Worm (Caenorhabditis elegans) whole organism, L1 larva: ENCODE measurements around the gene rfc-1.

Source experiments
- C04F5.9 ChIP-seq: sonication (generic microtip); optimal IDR thresholded peaks from 2 replicates; lab custom pipeline; 2016; ENCODE audit warnings: missing genetic modification characterization, missing compliant biosample characterization
- C16A3.4 ChIP-seq: fragments of 150-350 bp; optimal IDR thresholded peaks from 2 replicates; lab custom pipeline; 2014; ENCODE audit warnings: missing biosample characterization, missing genetic modification characterization
- C34B4.2 ChIP-seq: sonication (generic microtip); optimal IDR thresholded peaks from 2 replicates; lab custom pipeline; 2017; ENCODE audit warnings: mild to moderate bottlenecking, missing genetic modification characterization, missing compliant biosample characterization
- F16B12.6 ChIP-seq: fragments of 150-350 bp; optimal IDR thresholded peaks from 2 replicates; lab custom pipeline; 2014; ENCODE audit warnings: missing biosample characterization, missing genetic modification characterization
- Y116A8C.19 ChIP-seq: sonication (generic microtip); optimal IDR thresholded peaks from 2 replicates; lab custom pipeline; 2016; ENCODE audit warnings: missing compliant biosample characterization, missing genetic modification characterization, borderline replicate concordance
- alr-1 ChIP-seq: fragments of 200-800 bp; sonication (Bioruptor generic); optimal IDR thresholded peaks from 2 replicates; lab custom pipeline; 2018; ENCODE audit warnings: borderline replicate concordance, mild to moderate bottlenecking, missing genetic modification characterization, missing compliant biosample characterization
- aly-2 ChIP-seq: fragments of 150-350 bp; optimal IDR thresholded peaks from 2 replicates; lab custom pipeline; 2014; ENCODE audit warnings: missing biosample characterization, missing genetic modification characterization
- blmp-1 ChIP-seq: fragments of 150-350 bp; optimal IDR thresholded peaks from 2 replicates; lab custom pipeline; 2014; ENCODE audit warnings: missing biosample characterization, missing genetic modification characterization
- ceh-8 ChIP-seq: fragments of 200-800 bp; sonication (Bioruptor generic); optimal IDR thresholded peaks from 2 replicates; lab custom pipeline; 2018; ENCODE audit warnings: mild to moderate bottlenecking, missing genetic modification characterization, moderate library complexity, missing compliant biosample characterization
- ceh-82 ChIP-seq, 3 experiments: fragments of 150-350 bp in 1 of 3; sonication (generic microtip) in 2 of 3; optimal IDR thresholded peaks; 2 replicates each; lab custom pipeline; 2014 to 2017; ENCODE audit warnings: missing biosample characterization in 3 of 3, missing genetic modification characterization in 3 of 3
- ceh-88 ChIP-seq: fragments of 200-800 bp; sonication (Bioruptor generic); IDR thresholded peaks from 2 replicates; pipeline ENCODE4 v1.3.6; 2022; ENCODE audit warnings: missing genetic modification characterization, missing compliant biosample characterization
- ceh-90 ChIP-seq: sonication (generic microtip); optimal IDR thresholded peaks from 2 replicates; lab custom pipeline; 2016; ENCODE audit warnings: missing genetic modification characterization, missing compliant biosample characterization
- ces-1 ChIP-seq: fragments of 150-350 bp; optimal IDR thresholded peaks from 2 replicates; lab custom pipeline; 2014; ENCODE audit warnings: missing biosample characterization, missing genetic modification reagents, missing genetic modification characterization
- dsc-1 ChIP-seq: sonication (generic microtip); optimal IDR thresholded peaks from 2 replicates; lab custom pipeline; 2016; ENCODE audit warnings: mild to moderate bottlenecking, missing genetic modification characterization, missing compliant biosample characterization
- egl-27 ChIP-seq, 2 experiments: fragments of 150-350 bp in 1 of 2; sonication (generic microtip); optimal IDR thresholded peaks; 3 replicates each; lab custom pipeline; 2017 to 2018; ENCODE audit warnings: missing biosample characterization in 2 of 2, missing genetic modification characterization in 2 of 2, missing genetic modification reagents in 2 of 2
- elt-2 ChIP-seq: sonication (generic microtip); optimal IDR thresholded peaks from 2 replicates; lab custom pipeline; 2016; ENCODE audit warnings: missing genetic modification characterization, mild to moderate bottlenecking, inconsistent platforms, missing compliant biosample characterization, missing genetic modification reagents
- elt-3 ChIP-seq, 6 experiments: fragments of 150-350 bp in 1 of 6; sonication (generic microtip); optimal IDR thresholded peaks; 2 replicates each; lab custom pipeline; 2017 to 2018; ENCODE audit warnings: missing biosample characterization in 6 of 6, missing genetic modification characterization in 6 of 6, inconsistent platforms in 1 of 6
- ets-5 ChIP-seq: fragments of 200-800 bp; sonication (Bioruptor generic); IDR thresholded peaks from 2 replicates; pipeline ENCODE4 v1.3.6; 2022; ENCODE audit warnings: missing genetic modification characterization, missing compliant biosample characterization
- fkh-8 ChIP-seq: sonication (generic microtip); optimal IDR thresholded peaks from 2 replicates; lab custom pipeline; 2016; ENCODE audit warnings: mild to moderate bottlenecking, missing genetic modification characterization, missing compliant biosample characterization
- grh-1 ChIP-seq: fragments of 200-800 bp; sonication (Bioruptor generic); IDR thresholded peaks from 2 replicates; pipeline ENCODE4 v1.3.6; 2022; ENCODE audit warnings: missing genetic modification reagents, missing genetic modification characterization, missing compliant biosample characterization
- hlh-17 ChIP-seq: fragments of 200-800 bp; sonication (Bioruptor generic); optimal IDR thresholded peaks from 2 replicates; lab custom pipeline; 2018; ENCODE audit warnings: missing genetic modification characterization, mild to moderate bottlenecking, missing compliant biosample characterization, moderate library complexity, borderline replicate concordance
- isw-1 ChIP-seq: fragments of 200-800 bp; sonication (Bioruptor generic); IDR thresholded peaks from 2 replicates; pipeline ENCODE4 v1.3.6; 2022; ENCODE audit warnings: missing genetic modification characterization, missing compliant biosample characterization
- lin-13 ChIP-seq: fragments of 150-350 bp; optimal IDR thresholded peaks from 2 replicates; lab custom pipeline; 2014; ENCODE audit warnings: missing biosample characterization, missing genetic modification reagents, missing genetic modification characterization
- lin-14 ChIP-seq: fragments of 200-800 bp; sonication (Bioruptor generic); optimal IDR thresholded peaks from 2 replicates; lab custom pipeline; 2018; ENCODE audit warnings: mild to moderate bottlenecking, missing genetic modification characterization, moderate library complexity, missing compliant biosample characterization
- lin-15B ChIP-seq: fragments of 150-350 bp; sonication (generic microtip); optimal IDR thresholded peaks from 3 replicates; lab custom pipeline; 2014; ENCODE audit warnings: missing biosample characterization, missing genetic modification characterization
- lin-35 ChIP-seq, 2 experiments: fragments of 150-350 bp; optimal IDR thresholded peaks; 2 replicates each; lab custom pipeline; 2014; ENCODE audit warnings: missing biosample characterization in 2 of 2, missing genetic modification characterization in 2 of 2, missing genetic modification reagents in 2 of 2
- lir-3 ChIP-seq: sonication (generic microtip); optimal IDR thresholded peaks from 2 replicates; lab custom pipeline; 2016; ENCODE audit warnings: mild to moderate bottlenecking, missing genetic modification characterization, moderate library complexity, missing compliant biosample characterization; ENCODE audit not compliant: poor library complexity
- mab-9 ChIP-seq: fragments of 200-800 bp; sonication (Bioruptor generic); IDR thresholded peaks from 2 replicates; pipeline ENCODE4 v1.3.6; 2022; ENCODE audit warnings: missing genetic modification reagents, missing genetic modification characterization, missing compliant biosample characterization
- mef-2 ChIP-seq: fragments of 150-350 bp; optimal IDR thresholded peaks from 2 replicates; lab custom pipeline; 2014; ENCODE audit warnings: missing biosample characterization, missing genetic modification characterization
- mep-1 ChIP-seq: fragments of 150-350 bp; optimal IDR thresholded peaks from 2 replicates; lab custom pipeline; 2014; ENCODE audit warnings: missing biosample characterization, missing genetic modification characterization
- nhr-19 ChIP-seq: fragments of 200-800 bp; sonication (Bioruptor generic); conservative IDR thresholded peaks from 2 replicates; pipeline ENCODE4 v1.3.6; 2022; ENCODE audit warnings: missing genetic modification characterization, missing compliant biosample characterization
- nhr-237 ChIP-seq: fragments of 150-350 bp; optimal IDR thresholded peaks from 2 replicates; lab custom pipeline; 2014; ENCODE audit warnings: missing biosample characterization, missing genetic modification characterization
- nhr-47 ChIP-seq: sonication (generic microtip); optimal IDR thresholded peaks from 2 replicates; lab custom pipeline; 2016; ENCODE audit warnings: mild to moderate bottlenecking, missing genetic modification characterization, moderate library complexity, missing compliant biosample characterization
- nhr-71 ChIP-seq: sonication (generic microtip); optimal IDR thresholded peaks from 2 replicates; lab custom pipeline; 2016; ENCODE audit warnings: mild to moderate bottlenecking, missing genetic modification characterization, moderate library complexity, missing compliant biosample characterization
- nhr-76 ChIP-seq: sonication (generic microtip); optimal IDR thresholded peaks from 2 replicates; lab custom pipeline; 2017; ENCODE audit warnings: missing biosample characterization, missing genetic modification characterization
- nhr-77 ChIP-seq: fragments of 150-350 bp; optimal IDR thresholded peaks from 2 replicates; lab custom pipeline; 2014; ENCODE audit warnings: missing biosample characterization, missing genetic modification characterization
- nhr-84 ChIP-seq: sonication (generic microtip); optimal IDR thresholded peaks from 2 replicates; lab custom pipeline; 2017; ENCODE audit warnings: missing biosample characterization, missing genetic modification characterization
- nhr-90 ChIP-seq: sonication (generic microtip); optimal IDR thresholded peaks from 2 replicates; lab custom pipeline; 2016; ENCODE audit warnings: mild to moderate bottlenecking, missing genetic modification characterization, missing compliant biosample characterization; ENCODE audit not compliant: poor library complexity
- pag-3 ChIP-seq: sonication (generic microtip); optimal IDR thresholded peaks from 2 replicates; lab custom pipeline; 2017; ENCODE audit warnings: missing genetic modification characterization, mild to moderate bottlenecking, missing compliant biosample characterization, antibody characterized with exemption, borderline replicate concordance; ENCODE audit not compliant: insufficient read depth
- rnt-1 ChIP-seq: sonication (generic microtip); optimal IDR thresholded peaks from 2 replicates; lab custom pipeline; 2016; ENCODE audit warnings: mild to moderate bottlenecking, missing genetic modification characterization, moderate library complexity, missing compliant biosample characterization
- skn-1 ChIP-seq: fragments of 150-350 bp; optimal IDR thresholded peaks from 2 replicates; lab custom pipeline; 2014; ENCODE audit warnings: missing biosample characterization, missing genetic modification characterization
- snu-23 ChIP-seq: sonication (generic microtip); optimal IDR thresholded peaks from 2 replicates; lab custom pipeline; 2016; ENCODE audit warnings: missing genetic modification characterization, missing compliant biosample characterization
- sox-4 ChIP-seq: sonication (generic microtip); optimal IDR thresholded peaks from 2 replicates; lab custom pipeline; 2016; ENCODE audit warnings: missing genetic modification characterization, missing compliant biosample characterization
- sup-37 ChIP-seq: fragments of 200-800 bp; sonication (Bioruptor generic); optimal IDR thresholded peaks from 2 replicates; lab custom pipeline; 2018; ENCODE audit warnings: mild to moderate bottlenecking, missing genetic modification characterization, missing compliant biosample characterization
- tlp-1 ChIP-seq: fragments of 150-350 bp; optimal IDR thresholded peaks from 2 replicates; lab custom pipeline; 2014; ENCODE audit warnings: missing biosample characterization, missing genetic modification characterization
- unc-130 ChIP-seq: fragments of 150-350 bp; optimal IDR thresholded peaks from 2 replicates; lab custom pipeline; 2017; ENCODE audit warnings: missing biosample characterization, missing genetic modification characterization, inconsistent platforms
- unc-30 ChIP-seq: sonication (generic microtip); optimal IDR thresholded peaks from 2 replicates; lab custom pipeline; 2017; ENCODE audit warnings: missing biosample characterization, missing genetic modification characterization
- vab-15 ChIP-seq: sonication (generic microtip); optimal IDR thresholded peaks from 2 replicates; lab custom pipeline; 2017; ENCODE audit warnings: missing genotype, mild to moderate bottlenecking, missing genetic modification characterization, missing compliant biosample characterization
- zag-1 ChIP-seq: fragments of 150-350 bp; optimal IDR thresholded peaks from 2 replicates; lab custom pipeline; 2014; ENCODE audit warnings: missing biosample characterization, missing genetic modification characterization
- ztf-11 ChIP-seq, 2 experiments: sonication (generic microtip); optimal IDR thresholded peaks; 2 replicates each; lab custom pipeline; 2016 to 2017; ENCODE audit warnings: missing genetic modification characterization in 2 of 2, missing biosample characterization in 1 of 2, missing compliant biosample characterization in 1 of 2

rfc-1 gene

DNA sequence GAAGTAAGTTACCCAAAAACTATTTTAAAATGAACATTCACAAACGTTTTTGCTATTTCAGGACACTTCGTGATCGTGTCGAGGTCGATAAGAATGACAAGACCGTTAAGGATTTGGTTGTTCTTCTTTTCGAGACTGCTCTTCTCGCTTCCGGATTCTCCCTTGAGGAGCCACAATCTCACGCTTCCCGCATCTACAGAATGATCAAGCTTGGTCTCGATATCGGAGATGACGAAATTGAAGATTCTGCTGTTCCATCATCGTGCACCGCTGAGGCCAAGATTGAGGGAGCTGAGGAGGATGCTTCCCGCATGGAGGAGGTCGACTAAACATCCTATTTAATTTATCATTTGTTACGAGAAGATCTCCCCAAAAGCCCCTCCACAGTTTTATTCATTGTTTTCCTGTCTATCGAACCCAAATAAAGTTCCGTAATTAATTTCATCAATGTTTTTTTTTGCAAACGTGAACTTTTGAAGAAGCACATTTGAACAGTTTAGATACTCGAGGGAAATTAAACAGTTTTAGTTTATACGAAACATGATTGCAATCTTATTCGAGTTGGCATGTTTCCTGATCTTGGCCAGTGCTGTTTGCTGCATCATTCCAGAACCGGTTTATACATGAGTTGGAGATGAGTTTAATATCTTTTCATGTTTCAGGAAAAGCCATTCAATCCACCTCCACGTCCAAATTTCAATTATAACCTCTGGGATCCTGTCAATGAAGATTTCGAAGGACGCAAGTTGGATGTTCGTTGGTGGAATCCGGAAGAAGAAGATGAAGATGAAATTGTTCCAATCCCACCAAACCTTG, 42.5 kb upstream of the rfc-1 start, which contains the start of gene C47E8.11:
C47E8.11 (plus strand) TSS at position 520 of the 816 bp plus-strand sequence.
- TF ChIP-seq egl-27 (tag; optimal IDR thresholded peaks at IDR 0.05; lab: Kevin White, UChicago) (no peak), alr-1 (tag; lab: Kevin White, UChicago) (no peak), ceh-82 (tag; optimal IDR thresholded peaks at IDR 0.05; lab: Kevin White, UChicago) (no peak), sox-4 (no peak), mep-1 (tag; lab: Kevin White, UChicago) (peak; percentile 62), lin-14 (GFP tag; lab: Kevin White, UChicago) (peak; percentile 33), C34B4.2 (tag; lab: Kevin White, UChicago) (no peak), skn-1 (tag; lab: Kevin White, UChicago) (no peak), nhr-71 (tag; lab: Kevin White, UChicago) (peak; percentile 69), Y116A8C.19 (tag; lab: Kevin White, UChicago) (no peak), sup-37 (GFP tag; lab: Kevin White, UChicago) (no peak), snu-23 (GFP tag; lab: Kevin White, UChicago) (peak; percentile 67), dsc-1 (tag; lab: Kevin White, UChicago) (peak; percentile 38), F16B12.6 (tag; lab: Kevin White, UChicago) (no peak), zag-1 (tag; lab: Kevin White, UChicago) (no peak), isw-1 (no peak), nhr-19 (GFP tag; lab: Robert Waterston, UW) (peak; percentile 38; the same call in 1 of the 2 replicates), hlh-17 (GFP tag; lab: Kevin White, UChicago) (no peak), ceh-88 (no peak), lin-13 (GFP tag; lab: Kevin White, UChicago) (peak; percentile 25), tlp-1 (tag; lab: Kevin White, UChicago) (no peak), nhr-76 (tag; lab: Kevin White, UChicago) (no peak), aly-2 (peak; percentile 100), rnt-1 (tag; lab: Kevin White, UChicago) (peak; percentile 41), ets-5 (GFP tag; lab: Robert Waterston, UW) (no peak), grh-1 (GFP tag; lab: Robert Waterston, UW) (peak; percentile 31; the same call in 1 of the 2 replicates), nhr-47 (tag; lab: Kevin White, UChicago) (peak; percentile 48), ceh-8 (peak; percentile 33), nhr-90 (tag; lab: Kevin White, UChicago) (peak; percentile 65), unc-30 (tag; lab: Kevin White, UChicago) (no peak), elt-2 (tag; lab: Kevin White, UChicago) (peak; percentile 31), ztf-11 (tag; optimal IDR thresholded peaks at IDR 0.05; lab: Kevin White, UChicago) (no peak), elt-3 (tag; optimal IDR thresholded peaks at IDR 0.05; lab: Kevin White, UChicago) (no peak), unc-130 (tag; lab: Kevin White, UChicago) (no peak), nhr-77 (tag; lab: Kevin White, UChicago) (no peak), lir-3 (tag; lab: Kevin White, UChicago) (no peak), ces-1 (GFP tag; lab: Kevin White, UChicago) (no peak), C04F5.9 (tag; lab: Kevin White, UChicago) (no peak), nhr-84 (tag; lab: Kevin White, UChicago) (no peak), mef-2 (tag; lab: Kevin White, UChicago) (no peak), vab-15 (tag; lab: Kevin White, UChicago) (no peak), mab-9 (no peak), lin-15B (no peak), pag-3 (tag; lab: Kevin White, UChicago) (peak; percentile 18), C16A3.4 (tag; lab: Kevin White, UChicago) (no peak), blmp-1 (tag; lab: Kevin White, UChicago) (no peak), lin-35 (GFP tag; optimal IDR thresholded peaks at IDR 0.05; lab: Kevin White, UChicago) (peak; percentile 24 to 62), ceh-90 (tag; lab: Kevin White, UChicago) (no peak), fkh-8 (tag; lab: Kevin White, UChicago) (no peak), nhr-237 (no peak)
